Fruit fly (Drosophila melanogaster): ENCODE measurements around the gene Gr64b.

The Gr64b gene

dm6 chr3L:4028305-4028704, at the start of gene Gr64b, which contains the start of gene Gr64c:
Gene Gr64b (plus strand): TSS chr3L:4028605.
Gene Gr64c (plus strand): TSS chr3L:4028605.
- no peak for TF ChIP-seq CG14655 (GFP tag; optimal IDR thresholded peaks at IDR 0.05)
- no peak for TF ChIP-seq CG34367 (tag; optimal IDR thresholded peaks at IDR 0.05)
- no peak for TF ChIP-seq Snoo (tag; optimal IDR thresholded peaks at IDR 0.05)
- no peak for TF ChIP-seq fd96Ca (GFP tag; IDR thresholded peaks at IDR 0.05)
- no peak for TF ChIP-seq CG13204 (GFP tag; optimal IDR thresholded peaks at IDR 0.05)
- no peak for TF ChIP-seq rn (GFP tag; IDR thresholded peaks at IDR 0.05)
- no peak for TF ChIP-seq CG10348 (GFP tag; IDR thresholded peaks at IDR 0.05)
- no peak for TF ChIP-seq EcR (GFP tag; optimal IDR thresholded peaks at IDR 0.05)
- no peak for TF ChIP-seq gl (tag; optimal IDR thresholded peaks at IDR 0.05)
- TF ChIP-seq CG8159 (tag; optimal IDR thresholded peaks at IDR 0.05) = no peak
- no peak for TF ChIP-seq Pif1B (GFP tag; optimal IDR thresholded peaks at IDR 0.05)
- no peak for TF ChIP-seq Ets98B (GFP tag; IDR thresholded peaks at IDR 0.05)

dm6 chr3L:3978762-3979516, 49.5 kb upstream of the Gr64b start:
- no peak for TF ChIP-seq CG14655 (GFP tag; optimal IDR thresholded peaks at IDR 0.05)
- no peak for TF ChIP-seq CG9948 (tag; optimal IDR thresholded peaks at IDR 0.05)
- no peak for TF ChIP-seq rn (GFP tag; IDR thresholded peaks at IDR 0.05)
- no peak for TF ChIP-seq CG17806 (tag; optimal IDR thresholded peaks at IDR 0.05)
- TF ChIP-seq CG13204 (GFP tag; optimal IDR thresholded peaks at IDR 0.05) = no peak

- TF ChIP-seq CG8159 (tag; optimal IDR thresholded peaks at IDR 0.05) = no peak
- no peak for TF ChIP-seq CG4496 (GFP tag; IDR thresholded peaks at IDR 0.05)
- TF ChIP-seq CG9948 (tag; optimal IDR thresholded peaks at IDR 0.05) = no peak
- no peak for TF ChIP-seq CG13204 (GFP tag; optimal IDR thresholded peaks at IDR 0.05)
- no peak for TF ChIP-seq CG12605 (GFP tag; IDR thresholded peaks at IDR 0.05)
- TF ChIP-seq EcR (GFP tag; optimal IDR thresholded peaks at IDR 0.05) = no peak
- no peak for TF ChIP-seq Ets98B (GFP tag; IDR thresholded peaks at IDR 0.05)
- TF ChIP-seq D1 (tag; optimal IDR thresholded peaks at IDR 0.05) = no peak
- TF ChIP-seq CG15710 (tag; optimal IDR thresholded peaks at IDR 0.05) = no peak
- TF ChIP-seq CG8301 (tag; optimal IDR thresholded peaks at IDR 0.05) = no peak
- TF ChIP-seq CG34367 (tag; optimal IDR thresholded peaks at IDR 0.05) = no peak
- TF ChIP-seq rn (GFP tag; IDR thresholded peaks at IDR 0.05) = no peak
- TF ChIP-seq CG17806 (tag; optimal IDR thresholded peaks at IDR 0.05) = no peak
These were observed 48.4 kb upstream of the Gr64b start for dm6 chr3L:3980027-3980426.

dm6 chr3L:3983466-3983946, 44.9 kb upstream of the Gr64b start, which contains the start of gene scrt:
Gene scrt (plus strand): TSS chr3L:3983896.
- TF ChIP-seq fd96Ca (GFP tag; IDR thresholded peaks at IDR 0.05) = 0 out of 3 replicates have a peak, but pooled peaks have one; percentile 7
- TF ChIP-seq CG8301 (tag; optimal IDR thresholded peaks at IDR 0.05) = no peak

- TF ChIP-seq CG9948 (tag; optimal IDR thresholded peaks at IDR 0.05) = no peak
- no peak for TF ChIP-seq Pif1B (GFP tag; optimal IDR thresholded peaks at IDR 0.05)
- TF ChIP-seq EcR (GFP tag; optimal IDR thresholded peaks at IDR 0.05) = no peak
- no peak for TF ChIP-seq rn (GFP tag; IDR thresholded peaks at IDR 0.05)
- no peak for TF ChIP-seq CG34367 (tag; optimal IDR thresholded peaks at IDR 0.05)
- no peak for TF ChIP-seq CG32121 (GFP tag; IDR thresholded peaks at IDR 0.05)
- no peak for TF ChIP-seq CG17806 (tag; optimal IDR thresholded peaks at IDR 0.05)
- no peak for TF ChIP-seq CG8159 (tag; optimal IDR thresholded peaks at IDR 0.05)
- TF ChIP-seq CG10348 (GFP tag; IDR thresholded peaks at IDR 0.05) = no peak
- TF ChIP-seq CG4496 (GFP tag; IDR thresholded peaks at IDR 0.05) = no peak
- no peak for TF ChIP-seq CG8301 (tag; optimal IDR thresholded peaks at IDR 0.05)
- TF ChIP-seq Ets98B (GFP tag; IDR thresholded peaks at IDR 0.05) = no peak
- no peak for TF ChIP-seq Snoo (tag; optimal IDR thresholded peaks at IDR 0.05)
- no peak for TF ChIP-seq CG13204 (GFP tag; optimal IDR thresholded peaks at IDR 0.05)
- no peak for TF ChIP-seq gl (tag; optimal IDR thresholded peaks at IDR 0.05)
- TF ChIP-seq CG12605 (GFP tag; IDR thresholded peaks at IDR 0.05) = no peak
- no peak for TF ChIP-seq CG15710 (tag; optimal IDR thresholded peaks at IDR 0.05)
- TF ChIP-seq D1 (tag; optimal IDR thresholded peaks at IDR 0.05) = no peak
- no peak for TF ChIP-seq fd96Ca (GFP tag; IDR thresholded peaks at IDR 0.05)
- no peak for TF ChIP-seq CG14655 (GFP tag; optimal IDR thresholded peaks at IDR 0.05)
These were observed 32.9 kb upstream of the Gr64b start for dm6 chr3L:3995554-3995953.

- TF ChIP-seq CG34367 (tag; optimal IDR thresholded peaks at IDR 0.05) (peak; percentile 13), CG8159 (tag; optimal IDR thresholded peaks at IDR 0.05) (peak; percentile 22), CG15710 (tag; optimal IDR thresholded peaks at IDR 0.05) (peak; percentile 27), CG13204 (GFP tag; optimal IDR thresholded peaks at IDR 0.05) (no peak), Ets98B (GFP tag; IDR thresholded peaks at IDR 0.05) (no peak)
These were observed 27.7 kb upstream of the Gr64b start for dm6 chr3L:4000711-4001110.

dm6 chr3L:4001500-4001899, 26.9 kb upstream of the Gr64b start:
- TF ChIP-seq gl (tag; optimal IDR thresholded peaks at IDR 0.05) = no peak
- TF ChIP-seq CG13204 (GFP tag; optimal IDR thresholded peaks at IDR 0.05) = no peak
- TF ChIP-seq fd96Ca (GFP tag; IDR thresholded peaks at IDR 0.05) = no peak
- TF ChIP-seq CG10348 (GFP tag; IDR thresholded peaks at IDR 0.05) = no peak
- TF ChIP-seq CG14655 (GFP tag; optimal IDR thresholded peaks at IDR 0.05) = no peak
- TF ChIP-seq CG12605 (GFP tag; IDR thresholded peaks at IDR 0.05) = no peak
- TF ChIP-seq CG9948 (tag; optimal IDR thresholded peaks at IDR 0.05) = no peak
- no peak for TF ChIP-seq CG4496 (GFP tag; IDR thresholded peaks at IDR 0.05)
- no peak for TF ChIP-seq CG17806 (tag; optimal IDR thresholded peaks at IDR 0.05)
- no peak for TF ChIP-seq Pif1A (GFP tag; optimal IDR thresholded peaks at IDR 0.05)
- no peak for TF ChIP-seq Snoo (tag; optimal IDR thresholded peaks at IDR 0.05)
- TF ChIP-seq D1 (tag; optimal IDR thresholded peaks at IDR 0.05) = no peak
- TF ChIP-seq CG8159 (tag; optimal IDR thresholded peaks at IDR 0.05) = no peak
- TF ChIP-seq CG34367 (tag; optimal IDR thresholded peaks at IDR 0.05) = no peak
- no peak for TF ChIP-seq Ets98B (GFP tag; IDR thresholded peaks at IDR 0.05)

All from whole organism, pupa.